Fruit fly (Drosophila melanogaster): ENCODE results near the gene CG44001.

Gene CG44001

DNA sequence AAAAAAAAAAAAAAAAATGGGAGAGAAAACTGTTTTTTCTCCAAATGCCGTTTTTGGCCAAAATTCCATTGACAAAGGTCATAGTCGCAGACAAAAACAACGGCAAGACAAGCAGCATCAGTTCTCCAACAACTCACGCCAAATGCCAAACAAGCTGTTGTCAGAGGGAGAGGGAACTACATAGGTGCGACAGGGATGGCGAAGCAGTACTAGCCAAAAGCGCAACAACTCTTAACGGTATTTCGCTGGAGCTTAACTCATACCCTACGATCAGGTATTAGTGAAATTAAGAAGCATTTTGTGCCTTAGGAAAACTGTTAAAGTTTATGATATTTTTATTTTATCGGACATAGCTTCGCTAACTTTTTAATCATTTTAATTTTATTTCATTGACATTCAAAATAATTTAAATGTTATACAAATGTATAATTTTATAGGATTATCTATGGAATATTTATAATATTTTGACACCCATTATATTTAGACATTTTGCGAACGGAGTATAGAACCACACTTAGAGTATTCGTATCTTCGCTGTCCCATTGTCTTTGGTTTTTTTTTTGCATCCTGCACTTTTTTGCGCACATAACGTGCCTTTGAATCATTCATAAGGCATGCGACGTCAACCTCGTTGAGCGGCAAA lies 37.3 kb downstream of the CG44001 start (continued):
- peak; percentile 72; the same call in 1 of the 3 replicates for TF ChIP-seq eg (GFP tag; IDR thresholded peaks at IDR 0.05)
- TF ChIP-seq CG3032 (tag; optimal IDR thresholded peaks at IDR 0.05): peak; percentile 84
- peak; percentile 52 for TF ChIP-seq CG34406 (GFP tag; optimal IDR thresholded peaks at IDR 0.05)
- no peak for TF ChIP-seq Ets21C (GFP tag; optimal IDR thresholded peaks at IDR 0.05)
- TF ChIP-seq CG6276 (GFP tag; optimal IDR thresholded peaks at IDR 0.05): peak; percentile 95
- TF ChIP-seq svp (GFP tag): no peak
- peak; percentile 83 for TF ChIP-seq OdsH (GFP tag; optimal IDR thresholded peaks at IDR 0.05)
- no peak for TF ChIP-seq fd85E (GFP tag; optimal IDR thresholded peaks at IDR 0.05)
- TF ChIP-seq spab (GFP tag; optimal IDR thresholded peaks at IDR 0.05): peak; percentile 80
- no peak; the same call in none of the 3 replicates for TF ChIP-seq CG6163 (GFP tag; IDR thresholded peaks at IDR 0.05)
- no peak for TF ChIP-seq esn (GFP tag; optimal IDR thresholded peaks at IDR 0.05)
- TF ChIP-seq Sox14 (GFP tag; optimal IDR thresholded peaks at IDR 0.05): peak; percentile 49
- peak; percentile 53 for TF ChIP-seq CG6792 (GFP tag; optimal IDR thresholded peaks at IDR 0.05)
- TF ChIP-seq CG10631 (GFP tag; optimal IDR thresholded peaks at IDR 0.05): peak; percentile 83
- peak; percentile 82 for TF ChIP-seq CG6808 (GFP tag; optimal IDR thresholded peaks at IDR 0.05)
- TF ChIP-seq acj6 (GFP tag; optimal IDR thresholded peaks at IDR 0.05): peak; percentile 80
- no peak for TF ChIP-seq CG31627 (GFP tag; optimal IDR thresholded peaks at IDR 0.05)
- TF ChIP-seq Hr38 (GFP tag; optimal IDR thresholded peaks at IDR 0.05): no peak
- no peak for TF ChIP-seq Met (GFP tag; optimal IDR thresholded peaks at IDR 0.05)
- peak; percentile 70 for TF ChIP-seq CG16779 (tag; optimal IDR thresholded peaks at IDR 0.05)
- TF ChIP-seq Ets96B (tag; optimal IDR thresholded peaks at IDR 0.05): peak; percentile 82
- no peak for TF ChIP-seq Sox15 (GFP tag; optimal IDR thresholded peaks at IDR 0.05)
- peak; percentile 70 for TF ChIP-seq CG11762 (GFP tag; optimal IDR thresholded peaks at IDR 0.05; ENCODE audit: insufficient read depth)
- TF ChIP-seq achi (GFP tag; optimal IDR thresholded peaks at IDR 0.05): peak; percentile 85
- no peak for TF ChIP-seq Blimp-1 (GFP tag; optimal IDR thresholded peaks at IDR 0.05)
- peak; percentile 80 for TF ChIP-seq CG10669 (GFP tag; optimal IDR thresholded peaks at IDR 0.05)
- peak; percentile 87 for TF ChIP-seq Lpt (GFP tag; optimal IDR thresholded peaks at IDR 0.05)
- no peak for TF ChIP-seq CG6854 (GFP tag; optimal IDR thresholded peaks at IDR 0.05)
- peak; percentile 77 for TF ChIP-seq CG11294 (GFP tag; IDR thresholded peaks at IDR 0.05)
- peak; percentile 78 for TF ChIP-seq dsx (GFP tag; optimal IDR thresholded peaks at IDR 0.05; ENCODE audit: poor library complexity, severe bottlenecking)
- peak; percentile 77 for TF ChIP-seq net (GFP tag; optimal IDR thresholded peaks at IDR 0.05)
- TF ChIP-seq Hr4 (GFP tag; optimal IDR thresholded peaks at IDR 0.05): peak; percentile 85
- TF ChIP-seq salr (GFP tag; optimal IDR thresholded peaks at IDR 0.05): peak in 1 of 2 experiments; percentile 92
- TF ChIP-seq vri (GFP tag; optimal IDR thresholded peaks at IDR 0.05): no peak
- TF ChIP-seq lz (GFP tag; optimal IDR thresholded peaks at IDR 0.05): no peak
- peak; percentile 85 for TF ChIP-seq Gug (GFP tag; IDR thresholded peaks at IDR 0.05)
- TF ChIP-seq CG32006 (GFP tag; optimal IDR thresholded peaks at IDR 0.05): peak; percentile 97
- TF ChIP-seq dac (GFP tag; optimal IDR thresholded peaks at IDR 0.05): peak; percentile 82
- peak; percentile 77 for TF ChIP-seq CG9139 (GFP tag; optimal IDR thresholded peaks at IDR 0.05)

- TF ChIP-seq eg (GFP tag; IDR thresholded peaks at IDR 0.05) (no peak), Ets21C (GFP tag; optimal IDR thresholded peaks at IDR 0.05) (peak; percentile 19), topi (GFP tag; optimal IDR thresholded peaks at IDR 0.05) (peak; percentile 24), CG31627 (GFP tag; optimal IDR thresholded peaks at IDR 0.05) (peak; percentile 28), vri (GFP tag; optimal IDR thresholded peaks at IDR 0.05) (peak; percentile 57), Sox14 (GFP tag; optimal IDR thresholded peaks at IDR 0.05) (peak; percentile 33), lz (GFP tag; optimal IDR thresholded peaks at IDR 0.05) (peak; percentile 52), Eip93F (GFP tag; optimal IDR thresholded peaks at IDR 0.05) (no peak), esn (GFP tag; optimal IDR thresholded peaks at IDR 0.05) (peak; percentile 52), svp (GFP tag) (peak; percentile 43), OdsH (GFP tag; optimal IDR thresholded peaks at IDR 0.05) (no peak), CG7368 (GFP tag; optimal IDR thresholded peaks at IDR 0.05) (no peak), Eip78C (GFP tag) (peak; percentile 29), CG32006 (GFP tag; optimal IDR thresholded peaks at IDR 0.05) (peak; percentile 20), Met (GFP tag; optimal IDR thresholded peaks at IDR 0.05) (peak; percentile 47), fkh (GFP tag; optimal IDR thresholded peaks at IDR 0.05) (peak; percentile 12)
Measured at dm6 chr2L:5084586-5085257, 41.7 kb downstream of the CG44001 start.

All from whole organism, prepupa.